Fruit fly (Drosophila melanogaster) ovary, adult (tissue): Measurements from ENCODE around the gene kkv.

Experiments used
- CG17801 ChIP-seq: fragments of 200-800 bp; optimal IDR thresholded peaks from 2 replicates; lab custom pipeline; 2019; ENCODE audit warnings: missing biosample characterization, mild to moderate bottlenecking, missing genetic modification characterization, moderate library complexity; ENCODE audit not compliant: partially characterized antibody

kkv gene

DNA sequence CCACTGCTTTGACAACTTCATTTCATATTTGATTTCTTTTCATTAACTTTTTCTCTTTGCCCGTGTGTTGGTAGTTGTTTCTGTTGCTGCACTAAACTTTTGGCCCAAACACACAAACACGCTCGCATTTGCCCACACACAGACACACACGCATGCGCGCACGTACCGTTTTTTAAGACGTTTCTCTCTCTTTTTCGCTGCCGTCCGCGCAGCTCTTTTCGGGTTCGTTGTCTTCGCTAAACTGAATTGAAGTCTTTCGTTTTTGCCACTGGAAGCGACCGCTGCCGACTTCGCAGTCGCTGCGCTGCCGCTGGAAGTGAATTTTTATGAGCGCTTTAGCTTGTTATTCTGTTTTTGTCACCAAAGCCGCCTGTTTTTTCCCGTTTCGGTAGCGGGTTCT is at the start of gene kkv:
kkv (minus strand) TSS at position 246 of the 400 bp plus-strand sequence.
- TF ChIP-seq CG17801 (GFP tag; lab: Kevin White, UChicago), result no peak

DNA sequence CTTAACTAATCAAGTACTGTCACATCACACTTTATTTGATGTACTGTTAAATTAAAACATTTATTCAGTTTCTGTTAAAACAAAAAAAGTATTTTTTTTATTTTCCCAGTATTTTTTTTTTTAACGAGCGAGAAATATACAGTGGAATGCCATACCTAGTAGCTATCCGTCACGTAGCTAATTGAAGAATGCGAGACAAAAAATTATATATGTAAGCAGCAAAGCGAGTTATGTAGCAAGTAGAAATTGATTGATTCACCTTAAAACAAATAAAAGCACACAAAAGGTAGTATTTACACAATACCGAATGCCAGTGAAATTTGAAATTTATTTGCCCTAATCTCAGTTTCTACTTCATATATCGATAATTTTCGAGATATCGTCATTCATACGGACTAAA is 46.1 kb upstream of the kkv start:
- TF ChIP-seq CG17801 (GFP tag; lab: Kevin White, UChicago), result no peak

DNA sequence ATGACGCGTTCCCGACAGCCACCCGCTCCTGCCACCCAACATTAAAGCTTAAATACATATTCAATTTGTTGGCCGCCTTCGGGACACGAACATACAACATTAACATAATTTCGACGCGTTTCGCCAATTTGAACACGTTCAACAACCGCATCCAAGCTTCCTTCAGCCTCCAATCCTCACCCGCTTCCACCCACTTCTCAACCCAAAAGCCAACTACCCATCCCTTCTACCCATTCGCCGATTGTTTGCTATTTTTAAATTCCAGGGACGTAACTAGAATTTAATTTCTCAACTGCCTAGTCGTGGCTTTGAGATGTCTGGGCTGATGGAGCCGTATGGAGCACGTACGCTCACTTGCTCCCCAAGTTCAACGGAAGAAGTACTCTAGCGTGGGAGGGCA is 37.1 kb upstream of the kkv start:
- TF ChIP-seq CG17801 (GFP tag; lab: Kevin White, UChicago), result no peak

DNA sequence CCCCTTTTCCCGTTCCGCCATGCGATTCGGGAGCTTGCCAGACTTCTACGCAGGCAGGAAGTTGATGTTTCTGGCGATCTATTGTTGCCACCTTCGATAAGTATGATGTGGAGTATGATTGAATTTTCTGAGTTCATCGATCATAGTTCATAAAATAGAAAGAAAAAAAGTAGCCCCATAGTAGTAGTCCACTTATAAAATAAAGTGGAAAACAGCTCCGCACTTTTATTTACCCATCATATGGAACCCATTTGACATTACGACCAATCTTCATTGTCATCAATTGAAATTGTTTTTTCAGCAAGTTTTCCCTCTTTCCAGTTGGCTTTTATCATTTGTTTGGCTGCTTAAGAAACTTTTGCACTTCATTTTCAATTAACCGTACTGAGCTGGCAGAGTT is 34.5 kb upstream of the kkv start, which contains the start of gene CG12147:
CG12147 (minus strand) TSS at position 101 of the 400 bp plus-strand sequence.
- TF ChIP-seq CG17801 (GFP tag; lab: Kevin White, UChicago), result no peak

DNA sequence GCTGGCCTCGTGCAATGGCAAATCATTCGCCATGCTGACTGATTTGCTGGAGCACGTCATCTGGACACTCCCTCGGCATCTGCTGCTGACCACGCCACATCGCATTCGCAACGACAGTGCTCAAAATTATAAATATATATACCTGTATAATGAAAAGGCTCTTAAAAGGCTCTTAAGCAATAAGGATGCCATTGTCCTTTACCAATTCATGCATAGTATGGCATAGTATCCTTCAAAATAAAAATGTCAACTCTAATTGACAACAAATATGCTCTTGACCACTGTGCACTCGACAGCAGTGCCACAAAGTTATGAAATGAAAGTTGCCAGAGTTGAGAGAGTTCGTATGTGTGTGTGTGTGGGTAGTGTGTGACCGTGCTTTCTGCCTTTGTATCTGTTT is 29.5 kb upstream of the kkv start:
- no peak for TF ChIP-seq CG17801 (GFP tag; lab: Kevin White, UChicago)

DNA sequence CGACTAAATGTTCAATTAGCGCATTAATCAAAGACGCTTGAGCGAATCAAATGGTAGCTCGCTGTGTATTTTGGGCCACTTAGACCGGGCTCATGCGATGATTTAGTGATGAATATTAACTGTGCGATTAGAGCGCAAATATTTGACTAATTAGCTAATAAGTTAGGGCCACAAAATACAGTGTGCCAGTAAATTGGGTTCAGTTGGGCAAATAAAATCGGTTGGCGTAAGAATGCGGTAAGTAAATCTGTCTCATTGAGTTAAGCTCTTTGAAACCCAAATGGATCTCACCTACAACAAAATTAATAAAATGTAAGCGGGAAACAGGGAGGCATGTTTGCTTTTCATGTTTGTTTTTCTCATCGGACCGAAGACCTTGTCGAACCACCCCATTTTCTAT is 27.8 kb upstream of the kkv start:
- TF ChIP-seq CG17801 (GFP tag; lab: Kevin White, UChicago), result no peak

DNA sequence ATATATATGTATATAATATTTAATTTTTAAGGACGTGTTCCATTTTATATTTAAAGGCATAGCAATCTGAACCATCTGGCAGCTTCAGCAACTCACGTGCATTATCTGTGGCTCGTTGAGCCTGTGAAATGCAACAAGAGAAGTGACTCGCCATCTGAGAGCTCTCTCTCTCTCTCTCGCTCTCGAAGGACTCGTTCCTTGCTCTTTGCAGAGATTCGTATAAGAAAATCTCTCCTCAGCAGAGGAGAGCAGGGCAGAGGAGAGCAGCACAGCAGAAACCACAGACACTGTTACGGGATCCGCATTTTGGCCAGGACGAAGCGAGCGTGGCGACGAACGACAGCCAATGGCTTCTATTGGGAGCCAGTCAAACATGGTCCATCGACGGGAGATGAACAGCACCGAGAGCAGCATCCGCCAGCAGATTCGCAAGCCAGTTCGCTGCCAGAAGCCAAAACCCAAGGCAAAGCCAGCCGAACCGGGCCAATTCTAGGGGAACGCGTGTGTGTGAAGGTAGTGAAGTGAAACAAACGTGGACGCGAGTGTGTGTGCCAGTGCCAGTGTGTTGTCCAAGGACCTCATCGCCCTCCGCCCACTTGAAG is 21.6 kb upstream of the kkv start, which contains the start of gene CG14669:
CG14669 (plus strand) TSS at position 381 of the 602 bp plus-strand sequence.
- no peak for TF ChIP-seq CG17801 (GFP tag; lab: Kevin White, UChicago)

DNA sequence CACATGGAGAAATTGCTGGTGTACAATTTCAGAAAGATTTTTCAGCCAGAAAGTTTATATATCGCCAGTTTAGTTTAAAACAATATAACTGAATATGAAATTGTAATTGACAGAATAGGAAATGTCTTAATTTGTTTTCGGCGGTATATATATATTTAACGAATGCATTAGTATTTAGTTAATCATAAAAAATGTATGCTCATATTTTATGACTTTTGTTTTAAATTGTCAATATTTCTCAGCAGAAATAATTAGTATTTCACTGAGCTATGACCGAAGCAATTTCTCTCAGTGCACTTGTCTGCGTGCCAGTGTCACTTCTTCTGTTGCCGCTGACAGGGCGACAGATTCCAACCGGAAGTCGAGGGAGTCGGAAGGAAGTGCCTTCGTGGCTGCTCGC is 20.3 kb upstream of the kkv start:
- TF ChIP-seq CG17801 (GFP tag; lab: Kevin White, UChicago), result no peak

DNA sequence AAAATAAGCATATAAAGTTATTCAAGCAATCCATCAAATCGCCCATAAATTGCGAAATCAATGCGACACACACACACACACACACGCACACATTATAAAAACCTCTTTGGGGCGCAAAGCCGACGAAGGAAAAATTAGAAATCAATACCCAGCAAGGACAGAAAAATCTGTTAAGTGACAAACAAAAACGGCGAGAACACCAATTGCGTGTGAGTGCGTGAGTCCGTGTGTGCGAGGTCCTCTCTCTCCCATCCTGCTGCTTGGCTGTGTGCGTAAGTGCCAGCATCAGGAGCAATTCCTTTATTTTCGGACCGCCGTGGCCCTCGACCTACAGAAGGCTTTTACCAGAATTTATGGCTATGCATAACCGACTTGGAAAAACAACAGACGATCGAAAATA is 19.6 kb upstream of the kkv start, which contains the start of gene Orco:
Orco (minus strand) TSS at position 101 of the 400 bp plus-strand sequence.
- no peak for TF ChIP-seq CG17801 (GFP tag; lab: Kevin White, UChicago)

DNA sequence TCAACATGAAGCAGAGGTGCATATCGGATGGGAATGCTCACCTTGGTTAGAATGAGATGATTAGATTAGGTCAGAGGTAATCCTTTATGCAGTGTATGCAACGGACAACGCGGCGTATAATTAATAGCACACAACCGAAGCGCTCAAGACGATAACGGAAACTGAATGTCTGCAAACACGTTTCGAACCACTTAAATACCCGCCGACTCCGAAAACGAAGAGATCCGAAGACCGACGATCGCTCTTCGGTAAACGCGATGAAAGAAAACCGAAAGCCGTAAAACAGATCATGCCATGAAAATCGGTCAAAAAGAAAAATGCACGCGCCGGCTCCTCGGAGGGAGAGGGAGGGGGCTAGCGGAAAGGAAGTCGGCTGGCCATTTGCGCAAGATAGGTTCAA is 11.3 kb upstream of the kkv start, which contains the start of gene CG2663:
CG2663 (minus strand) TSS at position 173 of the 400 bp plus-strand sequence.
- TF ChIP-seq CG17801 (GFP tag; lab: Kevin White, UChicago), result no peak

DNA sequence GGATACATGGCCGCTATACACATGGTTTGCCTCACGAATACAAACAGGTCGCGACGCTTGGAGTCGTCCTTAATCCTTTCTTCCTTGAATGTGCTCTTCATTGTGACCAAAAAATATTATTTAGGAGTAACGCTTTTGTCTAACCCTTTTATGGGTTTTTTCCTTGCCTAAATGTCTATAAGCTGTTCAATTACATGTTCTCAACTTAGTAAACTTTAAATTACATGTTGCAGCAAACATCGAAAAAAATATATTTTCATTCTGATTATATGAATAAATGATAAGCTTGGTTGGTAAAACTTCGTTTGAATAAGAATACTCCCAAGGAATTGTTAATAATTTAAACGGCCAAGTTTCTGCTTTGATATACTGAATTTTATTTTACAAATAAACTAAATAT is 6.4 kb upstream of the kkv start, which contains the start of gene Or83a:
Or83a (minus strand) TSS at position 101 of the 400 bp plus-strand sequence.
- TF ChIP-seq CG17801 (GFP tag; lab: Kevin White, UChicago), result no peak

DNA sequence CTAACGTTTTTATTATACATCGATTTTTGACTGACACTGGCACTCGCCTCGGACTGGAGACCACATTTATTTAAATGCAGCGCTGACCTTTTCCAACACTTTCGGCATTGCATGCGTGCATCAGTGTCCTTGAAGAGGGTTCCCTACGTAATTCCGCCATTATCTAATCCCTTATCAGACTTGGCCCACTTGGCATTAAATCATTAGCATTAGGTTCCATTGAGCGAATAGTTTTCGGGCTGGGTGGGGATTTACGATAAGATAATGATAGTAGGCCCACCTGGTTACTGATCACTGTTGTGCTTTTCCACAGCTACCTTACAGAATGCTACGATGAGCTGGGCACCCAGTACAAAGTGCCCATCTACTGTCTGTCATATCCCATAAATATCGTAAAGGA is 2.5 kb upstream of the kkv start:
- no peak for TF ChIP-seq CG17801 (GFP tag; lab: Kevin White, UChicago)

DNA sequence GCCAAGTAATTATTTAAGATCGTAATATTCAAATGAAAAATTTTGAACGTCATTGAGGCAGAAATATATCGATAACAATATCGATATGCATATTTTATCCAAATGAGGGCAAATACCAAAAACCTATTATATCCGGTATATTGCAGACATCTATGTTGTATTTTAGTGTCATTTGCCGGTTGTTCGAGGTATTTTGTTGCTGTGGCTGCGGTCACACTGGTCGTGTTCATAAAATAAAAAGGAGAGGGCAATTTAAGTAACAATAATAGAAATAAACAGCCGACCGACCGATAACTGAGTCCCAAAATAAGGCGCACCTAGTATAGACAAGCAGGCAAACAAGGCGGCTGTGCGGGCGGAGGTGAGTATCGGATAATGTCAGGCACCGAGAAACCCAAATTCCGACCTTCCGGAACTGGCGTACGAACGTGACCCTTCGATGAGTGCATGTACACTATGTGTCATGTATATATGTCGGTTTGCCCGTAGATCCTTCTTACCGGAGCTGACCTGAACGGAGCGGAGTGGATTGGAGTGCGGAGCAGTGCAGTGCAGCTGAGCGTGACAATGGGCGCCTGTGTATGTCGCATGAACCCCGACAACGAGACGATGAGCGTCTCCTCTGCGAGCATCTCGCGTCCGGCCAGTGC is 1.2 kb upstream of the kkv start, which contains the start of gene CG1172:
CG1172 (plus strand) TSS at position 181 of the 650 bp plus-strand sequence.
- TF ChIP-seq CG17801 (GFP tag; lab: Kevin White, UChicago), result peak; percentile 39

DNA sequence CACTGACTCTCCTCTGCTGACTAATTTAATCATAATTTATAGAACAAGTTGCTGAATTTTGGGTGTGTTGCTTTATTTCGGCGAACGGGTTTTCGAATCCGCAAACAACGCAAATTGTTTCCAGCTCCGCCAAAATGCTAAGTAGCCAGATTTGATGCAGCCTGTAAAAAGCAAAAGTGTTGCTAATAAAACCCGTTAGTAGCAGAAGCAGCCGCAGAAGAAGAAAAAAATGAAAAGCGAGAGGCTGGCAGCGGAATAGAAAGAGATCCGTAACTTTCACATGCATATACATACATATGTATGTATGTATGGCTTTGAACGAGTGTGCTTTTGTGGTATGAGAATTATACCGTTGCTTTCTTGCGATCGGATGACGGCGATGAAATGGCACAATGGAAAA is 633 bp downstream of the kkv start:
- no peak for TF ChIP-seq CG17801 (GFP tag; lab: Kevin White, UChicago)

DNA sequence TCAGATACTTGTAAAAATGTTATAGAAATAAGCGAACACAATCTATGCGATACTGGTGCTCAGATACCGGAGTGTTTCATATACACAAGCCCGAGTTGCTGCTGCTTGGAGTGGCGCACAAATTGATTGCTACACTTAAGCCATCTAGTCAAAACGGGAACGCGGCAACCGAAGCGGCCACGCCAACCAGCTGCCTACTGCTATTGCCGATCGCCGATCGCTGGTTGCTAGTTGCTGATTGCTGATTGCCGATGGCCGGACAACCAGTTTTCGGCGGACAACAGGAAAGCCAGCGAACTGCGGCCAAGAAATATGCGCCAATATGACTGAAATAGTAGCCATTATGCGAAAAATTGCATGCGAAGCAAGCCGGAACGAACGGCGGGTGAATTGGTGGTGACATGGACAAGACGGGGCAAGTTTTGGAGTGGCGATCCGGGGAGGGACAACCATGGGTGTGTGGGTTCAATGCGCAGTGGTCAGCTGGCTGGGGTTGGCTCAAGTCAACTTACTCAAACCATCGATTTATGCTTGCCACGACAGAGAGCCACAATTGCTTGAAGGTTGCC is 2.5 kb downstream of the kkv start:
- TF ChIP-seq CG17801 (GFP tag; lab: Kevin White, UChicago), result no peak
